Worm (Caenorhabditis elegans): Measurements from ENCODE around the gene mdt-17.

Gene mdt-17

DNA sequence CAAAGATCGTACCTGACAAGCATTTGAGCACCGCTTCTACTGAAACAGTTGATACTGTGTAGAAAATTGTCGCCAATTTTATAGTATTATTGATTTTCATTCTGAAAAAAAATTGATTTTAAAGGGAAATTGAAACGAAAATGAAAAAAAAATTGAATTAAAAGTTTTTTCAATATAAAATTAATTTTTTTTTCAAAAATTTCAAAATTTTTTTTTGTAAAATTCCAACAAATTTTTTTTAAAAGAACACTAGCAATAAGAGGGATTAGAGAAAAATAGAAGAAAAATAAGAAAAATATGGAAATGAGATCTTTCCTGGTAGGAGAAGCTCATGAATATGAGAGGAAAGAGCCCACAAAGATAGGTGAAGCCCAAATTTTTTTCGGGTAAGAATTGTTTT is 51.9 kb downstream of the mdt-17 start, which contains the start of gene Y113G7B.11:
Gene Y113G7B.11 (minus strand): TSS at position 101 of the 400 bp plus-strand sequence.
- TF ChIP-seq unc-86 (tag; optimal IDR thresholded peaks at IDR 0.05) (no peak), mab-9 (GFP tag; IDR thresholded peaks at IDR 0.05) (no peak), unc-62 (GFP tag; optimal IDR thresholded peaks at IDR 0.05) (no peak), grh-1 (GFP tag; IDR thresholded peaks at IDR 0.05) (no peak), mep-1 (tag; optimal IDR thresholded peaks at IDR 0.05) (no peak), egl-13 (tag; optimal IDR thresholded peaks at IDR 0.05) (no peak), irx-1 (tag; optimal IDR thresholded peaks at IDR 0.05) (no peak), ets-5 (GFP tag; IDR thresholded peaks at IDR 0.05) (no peak), aly-2 (tag; optimal IDR thresholded peaks at IDR 0.05) (no peak), sptf-1 (tag; optimal IDR thresholded peaks at IDR 0.05) (no peak), nhr-84 (tag; optimal IDR thresholded peaks at IDR 0.05) (no peak), ceh-90 (tag; optimal IDR thresholded peaks at IDR 0.05) (no peak), fkh-10 (GFP tag; optimal IDR thresholded peaks at IDR 0.05) (no peak), rnt-1 (tag; optimal IDR thresholded peaks at IDR 0.05) (no peak)

ce11 chrV:20213097-20213496 is 54.0 kb downstream of the mdt-17 start:
- peak; percentile 17 for TF ChIP-seq nhr-85 (tag)
- no peak for TF ChIP-seq F16B12.6 (tag; optimal IDR thresholded peaks at IDR 0.05)

- TF ChIP-seq sox-4 (tag; optimal IDR thresholded peaks at IDR 0.05) (no peak), pag-3 (tag; optimal IDR thresholded peaks at IDR 0.05; ENCODE audit: borderline replicate concordance, insufficient read depth) (no peak), lin-14 (GFP tag; optimal IDR thresholded peaks at IDR 0.05) (no peak), unc-130 (tag; optimal IDR thresholded peaks at IDR 0.05) (no peak), skn-1 (tag; optimal IDR thresholded peaks at IDR 0.05) (no peak), unc-30 (tag; optimal IDR thresholded peaks at IDR 0.05) (no peak), unc-86 (tag; optimal IDR thresholded peaks at IDR 0.05) (no peak)
Observed at ce11 chrV:20212584-20212983, 54.5 kb downstream of the mdt-17 start, which contains the start of gene Y113G7B.12. Gene Y113G7B.12 (minus strand): TSS chrV:20212684.

- TF ChIP-seq pax-3 (tag; optimal IDR thresholded peaks at IDR 0.05) (no peak), sup-37 (GFP tag; optimal IDR thresholded peaks at IDR 0.05) (no peak), C16A3.4 (tag; optimal IDR thresholded peaks at IDR 0.05) (no peak), lsy-2 (tag; optimal IDR thresholded peaks at IDR 0.05) (no peak), fkh-8 (tag; optimal IDR thresholded peaks at IDR 0.05) (no peak), Y116A8C.19 (tag; optimal IDR thresholded peaks at IDR 0.05; ENCODE audit: borderline replicate concordance) (no peak), fkh-10 (GFP tag; optimal IDR thresholded peaks at IDR 0.05) (no peak), nhr-84 (tag; optimal IDR thresholded peaks at IDR 0.05) (no peak), dsc-1 (tag; optimal IDR thresholded peaks at IDR 0.05) (no peak), nhr-76 (tag; optimal IDR thresholded peaks at IDR 0.05) (no peak), nhr-71 (tag; optimal IDR thresholded peaks at IDR 0.05) (no peak), fos-1 (tag; optimal IDR thresholded peaks at IDR 0.05) (no peak), F16B12.6 (tag; optimal IDR thresholded peaks at IDR 0.05) (no peak), ztf-4 (tag; optimal IDR thresholded peaks at IDR 0.05) (no peak)
Observed at ce11 chrV:20206086-20206485, 61.0 kb downstream of the mdt-17 start, which contains the start of the genes fbxb-59 and srbc-34. Gene fbxb-59 (minus strand): TSS chrV:20206186. Gene srbc-34 (plus strand): TSS chrV:20206318.

DNA sequence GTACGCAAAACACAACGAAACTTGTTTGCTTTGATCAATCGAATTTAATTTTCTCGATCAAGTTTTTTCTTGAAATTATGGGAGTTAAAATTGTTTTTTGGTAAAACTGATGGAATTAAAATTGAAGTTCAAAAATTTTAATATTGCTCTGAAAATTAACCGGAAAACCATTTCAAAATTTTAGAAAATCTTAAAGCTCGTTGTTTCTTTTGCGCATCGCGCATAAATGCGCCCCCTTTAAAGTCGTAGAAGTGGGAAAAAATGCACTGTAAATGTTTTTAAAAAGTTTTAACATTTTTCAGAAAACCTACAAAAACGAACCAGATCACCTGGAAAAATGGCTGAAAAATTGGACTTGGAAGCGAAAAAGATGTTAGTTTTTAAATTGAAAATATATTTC is 64.0 kb downstream of the mdt-17 start, which contains the start of gene fbxa-113:
Gene fbxa-113 (plus strand): TSS at position 301 of the 400 bp plus-strand sequence.
- TF ChIP-seq C04F5.9 (tag; optimal IDR thresholded peaks at IDR 0.05), result no peak
- TF ChIP-seq mep-1 (tag; optimal IDR thresholded peaks at IDR 0.05), result no peak
- TF ChIP-seq aly-2 (tag; optimal IDR thresholded peaks at IDR 0.05), result no peak
- no peak for TF ChIP-seq hpl-2 (GFP tag; optimal IDR thresholded peaks at IDR 0.05)
- TF ChIP-seq Y116A8C.19 (tag; optimal IDR thresholded peaks at IDR 0.05; ENCODE audit: borderline replicate concordance), result no peak
- no peak for TF ChIP-seq fkh-8 (tag; optimal IDR thresholded peaks at IDR 0.05)
- no peak for TF ChIP-seq nhr-19 (GFP tag; conservative IDR thresholded peaks at IDR 0.05)
- TF ChIP-seq ceh-82 (tag; optimal IDR thresholded peaks at IDR 0.05), result no peak
- no peak for TF ChIP-seq mab-9 (GFP tag; IDR thresholded peaks at IDR 0.05)
- no peak for TF ChIP-seq lir-3 (tag; optimal IDR thresholded peaks at IDR 0.05; ENCODE audit: poor library complexity)
- no peak for TF ChIP-seq blmp-1 (tag; optimal IDR thresholded peaks at IDR 0.05)
- TF ChIP-seq mdl-1 (tag; optimal IDR thresholded peaks at IDR 0.05), result no peak
- TF ChIP-seq tbx-2 (tag; optimal IDR thresholded peaks at IDR 0.05), result no peak
- TF ChIP-seq sox-4 (tag; optimal IDR thresholded peaks at IDR 0.05), result no peak
- TF ChIP-seq ceh-63 (GFP tag; optimal IDR thresholded peaks at IDR 0.05), result no peak
- no peak for TF ChIP-seq ceh-88 (GFP tag; IDR thresholded peaks at IDR 0.05)
- TF ChIP-seq elt-2 (tag; optimal IDR thresholded peaks at IDR 0.05), result no peak
- no peak for TF ChIP-seq xbp-1 (tag; optimal IDR thresholded peaks at IDR 0.05)

Measured in whole organism, L1 larva.